Worm (Caenorhabditis elegans): ENCODE measurements around the gene C28H8.2.

Gene C28H8.2

ce11 chrIII:5940525-5940974 lies 20.4 kb downstream of the C28H8.2 start:
- no peak for TF ChIP-seq dao-5 (tag; optimal IDR thresholded peaks at IDR 0.05)
- TF ChIP-seq W03F9.2 (tag; optimal IDR thresholded peaks at IDR 0.05) = peak; percentile 59
- peak; percentile 17 for TF ChIP-seq him-1 (tag; optimal IDR thresholded peaks at IDR 0.05)

ce11 chrIII:5942104-5942503 lies 22.0 kb downstream of the C28H8.2 start:
- TF ChIP-seq W03F9.2 (tag; optimal IDR thresholded peaks at IDR 0.05) = no peak
- no peak for TF ChIP-seq him-1 (tag; optimal IDR thresholded peaks at IDR 0.05)
- no peak for TF ChIP-seq dao-5 (tag; optimal IDR thresholded peaks at IDR 0.05)

ce11 chrIII:5943368-5944180 lies 23.5 kb downstream of the C28H8.2 start:
- peak; percentile 15 for TF ChIP-seq dao-5 (tag; optimal IDR thresholded peaks at IDR 0.05)
- TF ChIP-seq W03F9.2 (tag; optimal IDR thresholded peaks at IDR 0.05) = peak; percentile 50
- peak; percentile 45 for TF ChIP-seq him-1 (tag; optimal IDR thresholded peaks at IDR 0.05)

ce11 chrIII:5945865-5946264 lies 25.7 kb downstream of the C28H8.2 start, which contains the start of gene F25B5.5:
Gene F25B5.5, minus strand, starts transcription at chrIII:5946124.
- no peak for TF ChIP-seq dao-5 (tag; optimal IDR thresholded peaks at IDR 0.05)
- no peak for TF ChIP-seq W03F9.2 (tag; optimal IDR thresholded peaks at IDR 0.05)
- no peak for TF ChIP-seq him-1 (tag; optimal IDR thresholded peaks at IDR 0.05)

- no peak for TF ChIP-seq W03F9.2 (tag; optimal IDR thresholded peaks at IDR 0.05)
- TF ChIP-seq dao-5 (tag; optimal IDR thresholded peaks at IDR 0.05) = no peak
- no peak for TF ChIP-seq him-1 (tag; optimal IDR thresholded peaks at IDR 0.05)
These were observed 28.2 kb downstream of the C28H8.2 start, which contains the start of the genes F25B5.6 and F25B5.3 for ce11 chrIII:5948162-5948933. Gene F25B5.6, minus strand, starts transcription at chrIII:5948733. Gene F25B5.3, plus strand, starts transcription at chrIII:5948883.

ce11 chrIII:5948986-5949385 lies 28.9 kb downstream of the C28H8.2 start:
- no peak for TF ChIP-seq him-1 (tag; optimal IDR thresholded peaks at IDR 0.05)
- no peak for TF ChIP-seq dao-5 (tag; optimal IDR thresholded peaks at IDR 0.05)
- TF ChIP-seq W03F9.2 (tag; optimal IDR thresholded peaks at IDR 0.05) = no peak

- TF ChIP-seq dao-5 (tag; optimal IDR thresholded peaks at IDR 0.05) (no peak), him-1 (tag; optimal IDR thresholded peaks at IDR 0.05) (no peak), W03F9.2 (tag; optimal IDR thresholded peaks at IDR 0.05) (no peak)
These were observed 29.7 kb downstream of the C28H8.2 start for ce11 chrIII:5949817-5950216.

ce11 chrIII:5950756-5951345 lies 30.7 kb downstream of the C28H8.2 start:
- no peak for TF ChIP-seq dao-5 (tag; optimal IDR thresholded peaks at IDR 0.05)
- no peak for TF ChIP-seq him-1 (tag; optimal IDR thresholded peaks at IDR 0.05)
- no peak for TF ChIP-seq W03F9.2 (tag; optimal IDR thresholded peaks at IDR 0.05)

ce11 chrIII:5951589-5952378 lies 31.7 kb downstream of the C28H8.2 start:
- TF ChIP-seq dao-5 (tag; optimal IDR thresholded peaks at IDR 0.05) (no peak), him-1 (tag; optimal IDR thresholded peaks at IDR 0.05) (no peak), W03F9.2 (tag; optimal IDR thresholded peaks at IDR 0.05) (no peak)

ce11 chrIII:5953041-5953912 lies 33.2 kb downstream of the C28H8.2 start:
- TF ChIP-seq W03F9.2 (tag; optimal IDR thresholded peaks at IDR 0.05) (no peak), dao-5 (tag; optimal IDR thresholded peaks at IDR 0.05) (no peak), him-1 (tag; optimal IDR thresholded peaks at IDR 0.05) (no peak)

- TF ChIP-seq W03F9.2 (tag; optimal IDR thresholded peaks at IDR 0.05) (no peak), dao-5 (tag; optimal IDR thresholded peaks at IDR 0.05) (no peak), him-1 (tag; optimal IDR thresholded peaks at IDR 0.05) (no peak)
These were observed 33.8 kb downstream of the C28H8.2 start for ce11 chrIII:5953913-5954290.

Data from whole organism, L4/young adult.